Worm (Caenorhabditis elegans): ENCODE results near the gene srx-46.

DNA sequence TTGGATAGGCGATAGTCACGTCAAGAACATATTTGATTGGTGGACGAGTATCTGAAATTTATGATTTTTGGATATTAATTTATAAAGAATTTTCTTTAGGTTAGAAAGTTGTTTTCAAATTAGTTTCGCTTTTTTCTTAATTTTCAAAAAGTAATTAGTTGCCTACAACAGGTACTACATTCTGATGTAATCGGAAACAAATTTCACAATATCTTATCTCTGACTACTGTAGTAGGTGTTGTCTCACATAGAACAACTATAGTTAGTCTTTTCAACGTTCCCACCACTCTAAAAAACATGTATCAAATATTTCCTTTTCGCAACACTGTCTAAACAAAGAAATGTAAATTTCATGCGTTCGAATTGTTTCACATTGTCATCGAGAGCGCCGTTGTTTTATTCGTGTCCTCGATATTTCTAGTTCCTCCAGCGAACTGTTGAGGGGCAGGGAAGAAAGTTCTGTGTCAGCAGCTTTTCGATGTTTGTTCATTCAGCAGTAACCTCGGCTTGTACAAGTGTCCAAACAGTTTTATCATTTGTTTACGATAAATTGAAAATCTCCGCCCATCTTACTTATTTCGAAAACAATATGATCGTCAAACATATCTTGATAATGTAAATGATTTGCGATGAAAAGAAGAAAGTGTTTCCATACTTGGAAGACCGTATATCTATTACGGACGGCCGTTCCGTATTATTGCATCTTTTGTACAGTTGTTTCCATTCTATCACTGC is 23.6 kb upstream of the srx-46 start:
- no peak for TF ChIP-seq efl-1 (optimal IDR thresholded peaks at IDR 0.05)
- peak in 1 of 2 experiments; percentile 63 for TF ChIP-seq efl-1 (GFP tag; optimal IDR thresholded peaks at IDR 0.05 in 1 of 2)
- TF ChIP-seq F16B12.6 (tag; optimal IDR thresholded peaks at IDR 0.05): no peak
- no peak for TF ChIP-seq lin-39 (tag; optimal IDR thresholded peaks at IDR 0.05)
- no peak for TF ChIP-seq alr-1 (tag; optimal IDR thresholded peaks at IDR 0.05; ENCODE audit: borderline replicate concordance)
- no peak for TF ChIP-seq mab-9 (GFP tag; IDR thresholded peaks at IDR 0.05)
- TF ChIP-seq elt-2 (tag; optimal IDR thresholded peaks at IDR 0.05): no peak
- TF ChIP-seq sptf-1 (tag; optimal IDR thresholded peaks at IDR 0.05): no peak
- no peak for TF ChIP-seq lin-15B (tag; optimal IDR thresholded peaks at IDR 0.05)
- no peak for TF ChIP-seq tbx-2 (tag; optimal IDR thresholded peaks at IDR 0.05)
- TF ChIP-seq lsy-2 (tag; optimal IDR thresholded peaks at IDR 0.05): no peak
